Fruit fly (Drosophila melanogaster) whole organism, embryonic: Measurements from ENCODE around the gene CG10702.

ENCODE experiments used
- ATbp ChIP-seq: fragments of 200-800 bp; sonication (Bioruptor generic); optimal IDR thresholded peaks from 2 replicates; lab custom pipeline; 2017; ENCODE audit warnings: missing biosample characterization, mild to moderate bottlenecking, missing genetic modification characterization, missing genetic modification reagents
- CG10274 ChIP-seq: fragments of 200-800 bp; sonication (Bioruptor generic); optimal IDR thresholded peaks from 3 replicates; lab custom pipeline; 2017; ENCODE audit warnings: missing biosample characterization, mild to moderate bottlenecking, missing genetic modification characterization
- CG11093 ChIP-seq: fragments of 200-800 bp; sonication (Bioruptor generic); IDR thresholded peaks from 3 replicates; pipeline ENCODE4 v1.3.6; 2022; ENCODE audit warnings: missing biosample characterization, missing genetic modification characterization
- CG12219 ChIP-seq: fragments of 200-800 bp; sonication (Bioruptor generic); optimal IDR thresholded peaks from 3 replicates; lab custom pipeline; 2018; ENCODE audit warnings: missing biosample characterization, mild to moderate bottlenecking, missing genetic modification characterization
- CG12659 ChIP-seq: fragments of 200-800 bp; sonication (Bioruptor generic); optimal IDR thresholded peaks from 3 replicates; lab custom pipeline; 2017; ENCODE audit warnings: mild to moderate bottlenecking, missing biosample characterization, missing genetic modification reagents, missing genetic modification characterization
- CG12769 ChIP-seq: fragments of 200-800 bp; sonication (Bioruptor generic); optimal IDR thresholded peaks from 2 replicates; lab custom pipeline; 2019; ENCODE audit warnings: missing biosample characterization, mild to moderate bottlenecking, missing genetic modification characterization, moderate library complexity
- CG13894 ChIP-seq: fragments of 200-800 bp; sonication (Bioruptor generic); optimal IDR thresholded peaks from 3 replicates; lab custom pipeline; 2018; ENCODE audit warnings: missing biosample characterization, mild to moderate bottlenecking, missing genetic modification characterization, moderate library complexity
- CG15011 ChIP-seq: fragments of 200-800 bp; sonication (Bioruptor generic); optimal IDR thresholded peaks from 3 replicates; lab custom pipeline; 2018; ENCODE audit warnings: missing biosample characterization, mild to moderate bottlenecking, missing genetic modification characterization
- CG15073 ChIP-seq: fragments of 200-800 bp; sonication (Bioruptor generic); optimal IDR thresholded peaks from 2 replicates; lab custom pipeline; 2016; ENCODE audit warnings: missing biosample characterization, missing genetic modification characterization
- CG15601 ChIP-seq: fragments of 200-800 bp; sonication (Bioruptor generic); optimal IDR thresholded peaks from 3 replicates; lab custom pipeline; 2019; ENCODE audit warnings: missing biosample characterization, mild to moderate bottlenecking, missing genetic modification characterization, moderate library complexity
- CG1603 ChIP-seq: fragments of 200-800 bp; sonication (Bioruptor generic); optimal IDR thresholded peaks from 2 replicates; lab custom pipeline; 2019; ENCODE audit warnings: missing biosample characterization, mild to moderate bottlenecking, missing genetic modification characterization, moderate library complexity
- CG17328 ChIP-seq: fragments of 200-800 bp; sonication (Bioruptor generic); IDR thresholded peaks from 2 replicates; pipeline ENCODE4 v1.3.6; 2022; ENCODE audit warnings: missing biosample characterization, missing genetic modification characterization
- CG17385 ChIP-seq: fragments of 200-800 bp; sonication (Bioruptor generic); optimal IDR thresholded peaks from 3 replicates; lab custom pipeline; 2018; ENCODE audit warnings: missing biosample characterization, mild to moderate bottlenecking, missing genetic modification characterization
- CG3281 ChIP-seq: fragments of 200-800 bp; sonication (Bioruptor generic); optimal IDR thresholded peaks from 3 replicates; lab custom pipeline; 2017; ENCODE audit warnings: missing biosample characterization, mild to moderate bottlenecking, missing genetic modification characterization
- CG34422 ChIP-seq: fragments of 200-800 bp; sonication (Bioruptor generic); IDR thresholded peaks from 3 replicates; pipeline ENCODE4 v1.3.6; 2022; ENCODE audit warnings: missing biosample characterization, missing genetic modification characterization
- CG3726 ChIP-seq: fragments of 200-800 bp; sonication (Bioruptor generic); IDR thresholded peaks from 3 replicates; pipeline ENCODE4, ENCODE4 v1.3.6; 2022; ENCODE audit warnings: missing biosample characterization, missing genetic modification characterization
- CG42726 ChIP-seq: fragments of 200-800 bp; sonication (Bioruptor generic); IDR thresholded peaks from 2 replicates; pipeline ENCODE4 v1.3.6; 2022; ENCODE audit warnings: missing biosample characterization, missing genetic modification characterization; ENCODE audit not compliant: partially characterized antibody
- CG4730 ChIP-seq: fragments of 200-800 bp; sonication (Bioruptor generic); IDR thresholded peaks from 2 replicates; pipeline ENCODE4 v1.3.6; 2022; ENCODE audit warnings: missing biosample characterization, missing genetic modification characterization
- CG8089 ChIP-seq: fragments of 200-800 bp; sonication (Bioruptor generic); optimal IDR thresholded peaks from 3 replicates; lab custom pipeline; 2016; ENCODE audit warnings: missing biosample characterization, missing genetic modification characterization
- CG8281 ChIP-seq: fragments of 200-800 bp; sonication (Bioruptor generic); optimal IDR thresholded peaks from 2 replicates; lab custom pipeline; 2018; ENCODE audit warnings: missing biosample characterization, mild to moderate bottlenecking, missing genetic modification characterization, moderate library complexity
- CG8359 ChIP-seq: fragments of 200-800 bp; sonication (Bioruptor generic); optimal IDR thresholded peaks from 2 replicates; lab custom pipeline; 2017; ENCODE audit warnings: missing biosample characterization, mild to moderate bottlenecking, missing genetic modification characterization, borderline replicate concordance
- CG9932 ChIP-seq: fragments of 200-800 bp; sonication (Bioruptor generic); IDR thresholded peaks from 2 replicates; pipeline ENCODE4 v1.3.6; 2022; ENCODE audit warnings: missing biosample characterization, missing genetic modification characterization
- CTCF ChIP-seq: fragments of 200-800 bp; sonication (Bioruptor generic); optimal IDR thresholded peaks from 2 replicates; lab custom pipeline; 2017; ENCODE audit warnings: missing biosample characterization, mild to moderate bottlenecking, missing genetic modification characterization, moderate library complexity
- Deaf1 ChIP-seq: fragments of 200-800 bp; optimal IDR thresholded peaks from 3 replicates; lab custom pipeline; 2019; ENCODE audit warnings: missing biosample characterization, mild to moderate bottlenecking, missing genetic modification characterization, moderate library complexity
- Doc3 ChIP-seq: fragments of 200-800 bp; sonication (Bioruptor generic); IDR thresholded peaks from 3 replicates; pipeline ENCODE4 v1.3.6; 2022; ENCODE audit warnings: missing biosample characterization, missing genetic modification characterization; ENCODE audit not compliant: partially characterized antibody
- Ets65A ChIP-seq: fragments of 200-800 bp; sonication (Bioruptor generic); peaks from one replicate; lab custom pipeline; 2016; ENCODE audit warnings: missing biosample characterization, missing genetic modification characterization
- Hmx ChIP-seq: fragments of 200-800 bp; sonication (Bioruptor generic); optimal IDR thresholded peaks from 2 replicates; lab custom pipeline; 2016; ENCODE audit warnings: missing biosample characterization, missing genetic modification characterization
- Hr51 ChIP-seq, 2 experiments: fragments of 200-800 bp; sonication (Bioruptor generic); optimal IDR thresholded peaks; 2 replicates in 1 of 2; 3 replicates in 1 of 2; lab custom pipeline; 2016 to 2018; ENCODE audit warnings: missing biosample characterization in 2 of 2, missing genetic modification characterization in 2 of 2, mild to moderate bottlenecking in 1 of 2, moderate library complexity in 1 of 2
- Mad ChIP-seq: fragments of 200-800 bp; sonication (Bioruptor generic); optimal IDR thresholded peaks from 2 replicates; lab custom pipeline; 2016; ENCODE audit warnings: missing biosample characterization, missing genetic modification characterization
- Med ChIP-seq: fragments of 200-800 bp; sonication (Bioruptor generic); peaks from one replicate; lab custom pipeline; 2016; ENCODE audit warnings: missing biosample characterization, missing genetic modification characterization, mild to moderate bottlenecking, inconsistent platforms, moderate library complexity
- Mrtf ChIP-seq: fragments of 200-800 bp; sonication (Bioruptor generic); IDR thresholded peaks from 3 replicates; pipeline ENCODE4 v1.3.6; 2022; ENCODE audit warnings: missing biosample characterization, missing genetic modification characterization
- Nf-YA ChIP-seq: fragments of 200-800 bp; sonication (Bioruptor generic); IDR thresholded peaks from 2 replicates; pipeline ENCODE4 v1.3.6; 2022; ENCODE audit warnings: missing biosample characterization, missing genetic modification characterization
- Nf-YB ChIP-seq: fragments of 200-800 bp; sonication (Bioruptor generic); optimal IDR thresholded peaks from 3 replicates; lab custom pipeline; 2019; ENCODE audit warnings: missing biosample characterization, mild to moderate bottlenecking, missing genetic modification characterization, moderate library complexity
- Nf-YC ChIP-seq: fragments of 200-800 bp; optimal IDR thresholded peaks from 3 replicates; lab custom pipeline; 2019; ENCODE audit warnings: missing biosample characterization, mild to moderate bottlenecking, missing genetic modification characterization, moderate library complexity
- Pdp1 ChIP-seq, 2 experiments: fragments of 200-800 bp; sonication (Bioruptor generic); optimal IDR thresholded peaks; 3 replicates each; lab custom pipeline; 2016; ENCODE audit warnings: missing biosample characterization in 2 of 2, missing genetic modification characterization in 2 of 2, mild to moderate bottlenecking in 1 of 2, moderate library complexity in 1 of 2
- Xrp1 ChIP-seq: fragments of 200-800 bp; sonication (Bioruptor generic); IDR thresholded peaks from 2 replicates; pipeline ENCODE4 v1.3.6; 2022; ENCODE audit warnings: missing biosample characterization, missing genetic modification characterization
- YL-1 ChIP-seq: fragments of 200-800 bp; sonication (Bioruptor generic); optimal IDR thresholded peaks from 3 replicates; lab custom pipeline; 2017; ENCODE audit warnings: missing biosample characterization, mild to moderate bottlenecking, missing genetic modification characterization
- abd-A ChIP-seq: fragments of 200-800 bp; sonication (Bioruptor generic); optimal IDR thresholded peaks from 3 replicates; lab custom pipeline; 2019; ENCODE audit warnings: missing biosample characterization, mild to moderate bottlenecking, missing genetic modification characterization, moderate library complexity
- cg ChIP-seq: fragments of 200-800 bp; sonication (Bioruptor generic); optimal IDR thresholded peaks from 3 replicates; lab custom pipeline; 2019; ENCODE audit warnings: missing biosample characterization, mild to moderate bottlenecking, missing genetic modification characterization, moderate library complexity
- chinmo ChIP-seq: fragments of 200-800 bp; sonication (Bioruptor generic); IDR thresholded peaks from 4 replicates; pipeline ENCODE4 v1.3.6; 2022; ENCODE audit warnings: missing biosample characterization, missing genetic modification characterization; ENCODE audit not compliant: partially characterized antibody
- crol ChIP-seq: fragments of 200-800 bp; sonication (Bioruptor generic); IDR thresholded peaks from 2 replicates; pipeline ENCODE4 v1.3.6; 2022; ENCODE audit warnings: missing biosample characterization, missing genetic modification characterization
- gro ChIP-seq: fragments of 200-800 bp; sonication (Bioruptor generic); optimal IDR thresholded peaks from 2 replicates; lab custom pipeline; 2016; ENCODE audit warnings: missing biosample characterization, missing genetic modification characterization
- inv ChIP-seq: fragments of 200-800 bp; sonication (Bioruptor generic); IDR thresholded peaks from 2 replicates; pipeline ENCODE4 v1.3.6; 2022; ENCODE audit warnings: missing biosample characterization, missing genetic modification characterization; ENCODE audit not compliant: partially characterized antibody
- sd ChIP-seq: fragments of 200-800 bp; sonication (Bioruptor generic); optimal IDR thresholded peaks from 3 replicates; lab custom pipeline; 2018; ENCODE audit warnings: missing biosample characterization, mild to moderate bottlenecking, missing genetic modification characterization, moderate library complexity
- sens ChIP-seq: fragments of 200-800 bp; sonication (Bioruptor generic); peaks from one replicate; lab custom pipeline; 2016; ENCODE audit warnings: missing biosample characterization, missing genetic modification characterization
- seq ChIP-seq: fragments of 200-800 bp; sonication (Bioruptor generic); IDR thresholded peaks from 2 replicates; pipeline ENCODE4 v1.3.6; 2022; ENCODE audit warnings: missing biosample characterization, missing genetic modification characterization
- sug ChIP-seq: fragments of 200-800 bp; optimal IDR thresholded peaks from 2 replicates; lab custom pipeline; 2019; ENCODE audit warnings: missing biosample characterization, mild to moderate bottlenecking, missing genetic modification characterization, moderate library complexity

The CG10702 gene

dm6 chr2L:19096361-19096760 lies 26.7 kb upstream of the CG10702 start (continued):
- TF ChIP-seq ATbp (GFP tag; lab: Kevin White, UChicago) (no peak), sens (peak; percentile 80), sd (tag; lab: Kevin White, UChicago) (peak; percentile 62), CG15011 (GFP tag; lab: Kevin White, UChicago) (no peak), Hr51 (GFP tag; optimal IDR thresholded peaks at IDR 0.05; lab: Kevin White, UChicago) (no peak), Med (GFP tag; lab: Kevin White, UChicago) (peak; percentile 25), CG9932 (GFP tag; lab: Robert Waterston, UW) (no peak), CG3726 (GFP tag; lab: Robert Waterston, UW) (no peak), inv (no peak), CG12219 (GFP tag; lab: Kevin White, UChicago) (no peak), CG10274 (GFP tag; lab: Kevin White, UChicago) (no peak), Xrp1 (no peak), CG42726 (GFP tag; lab: Robert Waterston, UW) (no peak), CG17328 (GFP tag; lab: Robert Waterston, UW) (no peak), CG15601 (tag; lab: Kevin White, UChicago) (peak; percentile 8), CG8089 (GFP tag; lab: Kevin White, UChicago) (no peak), Nf-YA (GFP tag; lab: Robert Waterston, UW) (no peak), CG8281 (tag; lab: Kevin White, UChicago) (no peak), CG12659 (GFP tag; lab: Kevin White, UChicago) (no peak), CG12769 (tag; lab: Kevin White, UChicago) (peak; percentile 20), CG34422 (GFP tag; lab: Robert Waterston, UW) (0 out of 3 replicates have a peak, but pooled peaks have one; percentile 11), Doc3 (no peak), cg (GFP tag; lab: Kevin White, UChicago) (peak; percentile 7), CTCF (GFP tag; lab: Kevin White, UChicago) (no peak), CG3281 (GFP tag; lab: Kevin White, UChicago) (no peak), CG8359 (GFP tag; lab: Kevin White, UChicago) (no peak), CG15073 (GFP tag; lab: Kevin White, UChicago) (no peak), CG1603 (tag; lab: Kevin White, UChicago) (no peak)
- TF ChIP-seq, all 482 proteins: peak for 20

- TF ChIP-seq CG12659 (GFP tag; lab: Kevin White, UChicago) (no peak), Ets65A (GFP tag; lab: Kevin White, UChicago) (no peak), sug (no peak), chinmo (0 out of 4 replicates have a peak, but pooled peaks have one; percentile 12), CG11093 (GFP tag; lab: Robert Waterston, UW) (0 out of 3 replicates have a peak, but pooled peaks have one; percentile 25), Deaf1 (tag; lab: Kevin White, UChicago) (peak; percentile 40), Nf-YC (peak; percentile 74), seq (peak; percentile 42; the same call in 1 of the 2 replicates), gro (GFP tag; lab: Kevin White, UChicago) (no peak), CG13894 (tag; lab: Kevin White, UChicago) (peak; percentile 13), Mad (no peak), CG17385 (GFP tag; lab: Kevin White, UChicago) (no peak), crol (0 out of 2 replicates have a peak, but pooled peaks have one; percentile 8), abd-A (tag; lab: Kevin White, UChicago) (peak; percentile 93), Mrtf (GFP tag; lab: Robert Waterston, UW) (0 out of 3 replicates have a peak, but pooled peaks have one; percentile 13), Nf-YB (GFP tag; lab: Kevin White, UChicago) (peak; percentile 52), YL-1 (GFP tag; lab: Kevin White, UChicago) (no peak), Pdp1 (GFP tag; optimal IDR thresholded peaks at IDR 0.05; lab: Kevin White, UChicago) (no peak), Hmx (GFP tag; lab: Kevin White, UChicago) (no peak), CG4730 (GFP tag; lab: Robert Waterston, UW) (no peak)
Observed at dm6 chr2L:19093868-19094267, 24.2 kb upstream of the CG10702 start.
